Worm (Caenorhabditis elegans): ENCODE results near the gene che-12.

The che-12 gene

DNA sequence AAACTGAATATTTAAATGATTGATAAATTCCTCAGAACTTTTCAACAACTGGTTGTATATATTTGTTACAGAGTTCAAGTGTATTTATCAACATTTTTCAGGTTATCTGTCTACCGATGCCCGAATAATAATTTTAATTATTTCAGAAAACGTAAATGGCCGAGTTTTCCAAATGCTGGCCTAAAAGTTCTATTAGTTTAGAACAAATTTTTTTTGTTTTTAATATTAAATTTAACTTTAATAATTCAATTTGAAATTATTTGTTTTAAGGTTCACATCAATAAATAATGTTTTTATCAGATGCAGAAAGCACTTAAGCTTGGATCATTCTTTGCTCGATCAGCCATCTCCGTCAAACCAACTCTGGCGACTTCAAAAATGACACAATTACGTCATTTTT is 7.2 kb upstream of the che-12 start, which contains the start of gene trx-2:
Gene trx-2 (plus strand): TSS at position 301 of the 400 bp plus-strand sequence.
- TF ChIP-seq unc-62 (GFP tag; optimal IDR thresholded peaks at IDR 0.05) = no peak

DNA sequence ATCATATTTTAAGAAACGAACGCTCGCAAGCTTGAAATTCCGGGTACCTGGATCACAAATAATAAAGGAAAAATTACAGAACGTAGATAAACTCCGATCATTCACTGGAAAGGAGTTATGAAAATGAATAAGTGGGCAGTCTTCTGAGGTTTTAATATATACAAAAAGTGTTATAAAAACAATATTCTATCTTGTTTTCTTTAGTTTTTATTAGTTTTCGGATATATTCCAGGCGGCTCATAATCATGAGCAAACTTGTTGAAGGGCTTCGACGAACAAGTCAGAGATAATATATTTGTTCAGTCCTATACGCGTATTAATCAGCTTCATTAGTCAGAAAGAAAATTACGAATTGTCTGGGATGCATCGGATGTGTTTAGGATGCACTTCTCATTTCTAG is 6.8 kb upstream of the che-12 start, which contains the start of gene gcy-6:
Gene gcy-6 (minus strand): TSS at position 101 of the 400 bp plus-strand sequence.
- TF ChIP-seq unc-62 (GFP tag; optimal IDR thresholded peaks at IDR 0.05) = no peak

DNA sequence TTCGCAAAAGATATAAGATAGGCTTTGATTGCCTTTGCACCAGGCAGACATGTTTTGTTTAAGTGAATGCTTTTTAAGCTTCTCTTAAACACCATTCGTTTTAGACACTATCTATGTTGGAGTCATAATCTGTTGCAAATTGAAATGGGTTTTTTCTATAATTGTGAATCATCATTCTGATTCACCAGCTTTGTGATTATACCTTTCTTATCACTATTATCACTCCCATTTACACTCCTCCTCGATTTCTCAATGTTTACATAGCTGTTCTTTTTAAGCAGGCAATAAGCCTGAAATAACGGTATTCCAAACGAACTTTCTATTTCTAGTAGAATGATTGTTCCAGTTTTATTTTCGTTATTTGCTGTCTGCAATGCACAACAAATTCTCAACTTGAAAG is 10.1 kb downstream of the che-12 start, which contains the start of gene B0024.4:
Gene B0024.4 (plus strand): TSS at position 301 of the 400 bp plus-strand sequence.
- no peak for TF ChIP-seq unc-62 (GFP tag; optimal IDR thresholded peaks at IDR 0.05)

DNA sequence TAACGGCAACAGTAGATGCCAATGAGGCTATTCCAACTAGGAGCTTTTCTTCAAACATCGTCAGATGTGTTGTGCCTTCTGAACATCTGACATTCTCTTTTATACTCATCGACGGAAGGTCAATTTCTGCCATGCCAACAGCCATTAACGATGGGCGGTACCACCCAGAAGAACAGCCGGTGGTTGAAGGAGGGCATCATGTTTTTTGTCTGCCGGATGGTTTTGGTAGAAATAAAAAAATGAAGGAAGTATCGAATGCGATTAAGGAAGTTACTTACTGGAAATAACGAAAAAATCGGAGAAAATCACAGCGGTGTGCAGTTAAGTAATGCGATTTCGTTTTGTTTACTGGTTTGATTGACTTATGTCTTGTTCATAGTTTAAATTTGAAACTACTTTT is 12.6 kb downstream of the che-12 start, which contains the start of gene col-150:
Gene col-150 (minus strand): TSS at position 101 of the 400 bp plus-strand sequence.
- TF ChIP-seq unc-62 (GFP tag; optimal IDR thresholded peaks at IDR 0.05) = no peak

DNA sequence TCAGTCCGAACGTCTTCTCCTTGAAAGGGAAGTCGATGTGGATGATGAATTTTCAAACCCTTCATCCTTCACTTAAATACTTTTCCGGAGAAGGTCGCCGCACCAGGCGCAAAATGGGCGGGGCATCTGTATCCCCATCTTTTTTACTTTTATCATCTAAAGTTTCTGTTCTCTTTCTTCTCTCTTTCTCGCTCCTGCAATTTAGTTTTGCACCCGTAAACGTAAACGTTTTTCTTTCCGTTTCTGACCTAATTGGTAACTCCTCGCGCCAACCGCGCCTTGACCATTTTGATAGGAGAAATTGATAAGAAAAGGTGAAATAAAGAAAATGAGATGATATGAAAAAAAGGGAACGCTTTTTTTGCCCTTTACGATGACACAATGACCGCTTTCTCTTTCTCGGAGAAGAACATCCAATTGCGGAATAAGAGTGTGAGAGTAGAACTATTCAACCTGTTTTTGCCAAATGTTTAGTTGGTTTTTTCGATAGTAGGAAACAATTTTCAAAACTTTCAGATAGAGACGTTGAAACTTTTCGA is 14.3 kb downstream of the che-12 start, which contains the start of gene col-149:
Gene col-149 (minus strand): TSS at position 51 of the 539 bp plus-strand sequence.
- no peak for TF ChIP-seq unc-62 (GFP tag; optimal IDR thresholded peaks at IDR 0.05)

DNA sequence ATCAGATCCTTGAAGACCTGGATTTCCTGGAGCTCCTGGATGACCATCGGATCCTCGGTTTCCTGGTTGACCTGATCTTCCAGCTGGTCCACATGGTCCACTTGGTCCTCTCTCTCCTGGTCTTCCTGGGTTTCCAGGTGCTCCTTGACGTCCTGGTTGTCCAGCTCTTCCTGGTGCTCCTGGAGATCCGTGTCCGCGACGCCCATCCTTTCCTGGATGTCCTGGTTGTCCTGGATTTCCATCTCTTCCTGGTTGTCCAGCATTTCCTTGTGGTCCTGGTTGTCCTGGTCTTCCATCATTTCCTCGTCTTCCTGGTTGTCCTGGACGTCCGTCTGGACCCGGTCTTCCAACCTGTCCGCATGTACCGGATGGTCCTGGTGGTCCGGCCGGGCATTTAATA is 15.3 kb downstream of the che-12 start:
- no peak for TF ChIP-seq unc-62 (GFP tag; optimal IDR thresholded peaks at IDR 0.05)

DNA sequence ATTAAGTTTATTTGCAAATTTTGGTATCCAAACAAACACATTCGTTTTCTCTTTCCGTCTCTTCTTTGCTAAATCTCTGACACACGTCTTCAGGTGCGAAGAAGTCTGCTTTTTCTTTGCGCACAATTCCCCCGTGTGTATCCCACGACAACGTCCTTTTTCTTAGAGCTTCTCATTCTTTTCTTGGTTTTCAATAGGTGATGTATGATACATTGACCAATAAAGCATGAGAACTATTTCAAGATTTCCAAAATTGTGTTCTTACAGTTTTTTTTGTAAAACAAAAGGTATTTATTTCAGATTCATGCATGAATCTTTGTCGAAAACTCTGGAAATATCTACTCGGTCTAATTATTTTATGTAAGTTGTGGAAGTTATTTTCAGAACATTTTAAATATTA is 17.4 kb downstream of the che-12 start, which contains the start of gene B0024.15:
Gene B0024.15 (plus strand): TSS at position 301 of the 400 bp plus-strand sequence.
- TF ChIP-seq unc-62 (GFP tag; optimal IDR thresholded peaks at IDR 0.05) = no peak

DNA sequence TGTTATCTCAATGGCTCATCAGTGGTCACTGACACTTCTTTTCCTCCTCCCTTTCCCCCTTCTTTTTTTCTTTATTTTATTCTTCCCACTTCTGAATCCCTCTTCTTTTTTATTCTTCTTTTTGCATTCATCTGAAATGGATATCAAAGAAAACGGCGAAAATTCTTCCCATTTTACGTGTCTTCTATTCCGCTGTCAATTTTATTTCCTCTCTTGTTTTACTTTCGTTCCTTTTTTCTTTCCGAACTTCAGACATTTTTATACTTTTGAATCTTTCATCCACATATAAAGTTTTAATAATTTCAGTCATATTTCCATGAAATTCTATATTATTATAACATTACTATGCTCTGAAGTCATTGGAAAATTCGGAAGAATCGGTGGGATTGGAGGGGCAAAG is 19.9 kb downstream of the che-12 start, which contains the start of gene B0024.3:
Gene B0024.3 (plus strand): TSS at position 301 of the 400 bp plus-strand sequence.
- TF ChIP-seq unc-62 (GFP tag; optimal IDR thresholded peaks at IDR 0.05) = no peak

DNA sequence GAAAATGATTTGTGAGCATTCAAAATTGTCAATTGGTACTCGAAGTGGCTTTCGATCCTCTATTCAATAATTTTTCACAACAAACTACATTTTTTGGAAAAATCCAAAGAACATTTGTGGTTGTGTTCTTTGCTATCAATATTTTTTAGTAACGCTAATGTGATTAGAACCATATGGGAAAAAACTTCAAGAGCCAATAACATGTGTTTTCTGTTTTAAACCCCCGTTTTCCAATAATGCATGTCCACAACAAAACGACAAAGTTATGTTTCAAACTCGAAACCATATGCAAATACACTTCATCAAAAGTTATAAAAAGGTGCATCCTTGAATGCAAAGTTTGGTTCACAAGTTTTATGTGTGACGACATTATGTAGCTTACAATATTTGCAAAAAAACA is 21.3 kb downstream of the che-12 start:
- no peak for TF ChIP-seq unc-62 (GFP tag; optimal IDR thresholded peaks at IDR 0.05)

DNA sequence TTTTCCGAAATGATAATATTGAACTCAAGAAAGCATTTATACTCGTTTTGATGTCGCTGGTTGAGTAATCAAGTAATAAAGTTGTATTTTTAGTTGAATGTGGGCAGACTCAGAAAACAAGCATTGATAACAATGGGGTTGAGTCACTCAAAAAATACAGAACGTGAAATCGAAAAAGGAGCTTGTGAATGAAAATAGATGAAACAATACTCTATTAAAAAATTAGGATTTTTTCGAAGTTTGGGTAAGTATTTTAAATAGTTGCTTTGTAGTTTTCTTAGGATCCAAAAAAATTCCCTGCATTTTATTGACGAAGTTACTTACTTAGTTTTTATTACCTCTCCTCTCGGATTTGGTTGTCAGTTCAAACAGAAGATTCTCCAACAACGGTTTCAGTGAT is 23.7 kb downstream of the che-12 start, which contains the start of gene lys-3:
Gene lys-3 (minus strand): TSS at position 101 of the 400 bp plus-strand sequence.
- TF ChIP-seq unc-62 (GFP tag; optimal IDR thresholded peaks at IDR 0.05) = no peak

DNA sequence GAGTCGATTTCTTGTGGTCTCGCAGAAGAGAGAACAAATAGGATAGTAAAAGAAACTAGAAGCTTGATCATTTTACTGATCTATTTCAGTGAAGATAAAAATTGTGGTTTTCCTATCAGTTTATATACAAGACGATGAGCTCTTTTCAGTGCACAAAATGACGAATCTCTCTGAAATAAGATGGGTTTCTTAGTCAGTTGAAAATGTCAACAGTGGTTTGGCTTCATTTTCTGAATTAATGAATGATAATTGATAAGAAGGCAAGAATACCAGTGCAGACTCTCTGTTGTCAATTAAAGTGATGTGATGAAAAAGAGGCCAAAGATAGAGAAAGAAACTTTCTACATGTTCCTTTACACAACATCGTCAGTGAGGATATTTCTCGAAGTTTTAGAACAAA is 25.8 kb downstream of the che-12 start, which contains the start of gene lys-2:
Gene lys-2 (minus strand): TSS at position 101 of the 400 bp plus-strand sequence.
- TF ChIP-seq unc-62 (GFP tag; optimal IDR thresholded peaks at IDR 0.05) = no peak

DNA sequence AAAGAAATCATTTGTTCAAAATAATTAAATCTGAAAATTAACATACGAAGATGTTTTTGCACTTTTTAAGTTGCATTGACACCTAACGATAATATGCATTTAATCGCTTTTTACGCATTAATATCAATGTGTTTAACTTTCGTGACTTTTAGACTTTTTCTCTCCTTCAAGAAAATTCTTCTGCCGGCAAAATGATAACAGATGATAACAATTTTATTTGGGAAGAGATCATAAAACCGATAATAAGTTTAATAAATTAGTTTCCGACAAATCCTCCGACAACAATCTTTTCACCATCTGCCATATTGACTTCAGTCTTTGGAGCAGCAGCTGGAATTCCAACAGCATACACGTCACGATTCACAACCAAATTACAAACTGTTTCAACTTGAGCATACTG is 27.1 kb downstream of the che-12 start:
- no peak for TF ChIP-seq unc-62 (GFP tag; optimal IDR thresholded peaks at IDR 0.05)

DNA sequence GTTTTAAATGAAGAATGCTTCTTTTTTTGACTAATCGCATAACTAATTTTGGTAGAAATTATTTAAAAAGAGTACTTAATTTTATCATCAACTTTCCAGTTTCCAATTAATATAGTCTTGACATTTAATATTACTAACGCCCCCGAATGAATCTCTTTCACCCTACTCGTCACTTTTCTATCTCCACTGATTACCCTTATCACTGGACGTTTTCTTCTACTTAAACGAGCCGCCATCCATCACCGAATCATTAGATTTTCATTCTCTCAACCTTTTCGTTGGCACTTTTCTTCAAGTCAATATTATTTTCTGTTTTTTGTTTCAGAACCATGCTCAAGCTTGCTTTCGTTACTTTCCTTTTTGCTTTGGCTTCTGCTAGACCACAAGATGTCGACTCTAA is 29.6 kb downstream of the che-12 start, which contains the start of gene lys-1:
Gene lys-1 (plus strand): TSS at position 326 of the 400 bp plus-strand sequence.
- no peak for TF ChIP-seq unc-62 (GFP tag; optimal IDR thresholded peaks at IDR 0.05)

DNA sequence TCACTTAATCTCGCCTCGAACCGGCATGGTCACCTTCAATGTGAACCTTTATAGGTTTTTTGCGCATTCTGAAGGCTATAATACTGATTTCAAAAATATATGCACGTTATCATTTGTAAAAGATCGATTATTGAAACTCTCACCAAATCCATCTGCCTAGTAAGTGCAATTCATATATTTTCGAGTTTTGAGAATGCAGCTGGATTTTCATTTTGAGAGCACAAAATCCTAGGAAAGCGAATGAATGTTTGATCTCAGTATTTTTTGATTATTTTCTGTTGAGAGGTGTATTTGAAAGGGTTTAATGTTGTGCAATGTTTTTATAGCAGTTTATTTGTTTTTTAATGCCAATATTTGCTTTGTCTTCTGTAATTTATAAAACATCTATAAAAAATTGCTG is 31.1 kb downstream of the che-12 start:
- no peak for TF ChIP-seq unc-62 (GFP tag; optimal IDR thresholded peaks at IDR 0.05)

DNA sequence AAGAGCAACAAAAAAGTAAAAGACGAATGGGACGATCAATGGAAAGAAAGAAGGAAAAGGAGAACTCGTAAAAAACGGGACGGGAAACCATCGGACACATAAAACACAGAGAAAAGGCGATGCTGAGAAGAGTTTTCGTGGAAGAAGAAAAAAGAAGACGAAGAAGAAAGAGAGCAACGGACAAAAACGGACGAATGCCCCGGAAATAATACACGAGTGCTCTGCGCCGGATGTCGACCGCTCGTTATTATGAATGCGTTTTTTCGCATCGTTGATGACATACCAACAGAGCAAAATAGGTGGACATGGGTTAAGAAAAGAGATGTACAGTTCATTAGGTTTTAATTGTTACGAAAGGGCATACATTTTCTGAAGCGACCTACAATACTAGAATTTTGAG is 31.6 kb downstream of the che-12 start, which contains the start of gene Y22F5A.11:
Gene Y22F5A.11 (minus strand): TSS at position 28 of the 400 bp plus-strand sequence.
- no peak for TF ChIP-seq unc-62 (GFP tag; optimal IDR thresholded peaks at IDR 0.05)

DNA sequence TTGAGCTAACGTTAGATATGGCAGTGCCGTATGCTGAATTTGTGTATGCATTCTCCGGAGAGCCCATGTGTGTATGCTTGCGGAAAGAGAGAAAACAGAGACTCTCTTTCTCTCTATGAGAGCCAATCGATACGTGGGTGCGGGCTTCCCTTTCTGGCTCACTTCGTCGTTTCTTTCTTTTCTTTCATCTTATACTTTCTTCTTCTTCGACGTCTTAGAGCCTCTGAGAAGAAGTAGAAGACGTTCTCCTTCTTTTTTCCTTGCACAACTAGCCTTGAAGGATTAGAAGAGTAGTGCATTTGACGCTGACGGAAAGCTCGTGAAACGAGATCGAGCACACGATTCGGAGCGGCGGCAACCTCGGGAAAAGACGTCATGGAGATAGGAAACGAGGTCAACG is 33.3 kb downstream of the che-12 start:
- TF ChIP-seq unc-62 (GFP tag; optimal IDR thresholded peaks at IDR 0.05) = no peak

DNA sequence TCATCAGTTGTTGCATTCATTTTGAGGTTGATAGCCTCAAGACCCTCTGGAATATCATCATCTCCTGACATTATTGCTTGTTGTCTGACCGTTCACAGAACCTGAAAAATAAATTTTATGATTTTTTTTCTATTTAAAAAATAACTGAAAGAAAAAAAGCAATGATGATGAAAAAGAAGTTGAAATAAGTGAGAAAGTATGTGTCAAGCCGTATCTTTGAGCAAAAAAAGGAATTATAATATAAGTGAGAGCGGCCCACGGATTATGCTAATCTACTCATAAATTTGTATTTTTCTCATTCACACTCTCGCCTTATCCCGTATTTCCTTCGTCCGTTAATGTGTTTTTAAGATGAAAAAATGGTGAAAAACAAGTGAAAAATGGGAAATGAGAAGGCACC is 37.0 kb downstream of the che-12 start, which contains the start of gene ric-4:
Gene ric-4 (minus strand): TSS at position 101 of the 400 bp plus-strand sequence.
- no peak for TF ChIP-seq unc-62 (GFP tag; optimal IDR thresholded peaks at IDR 0.05)

Measured in whole organism, dauer.